Fruit fly (Drosophila melanogaster): ENCODE data around the gene CG43924.

DNA sequence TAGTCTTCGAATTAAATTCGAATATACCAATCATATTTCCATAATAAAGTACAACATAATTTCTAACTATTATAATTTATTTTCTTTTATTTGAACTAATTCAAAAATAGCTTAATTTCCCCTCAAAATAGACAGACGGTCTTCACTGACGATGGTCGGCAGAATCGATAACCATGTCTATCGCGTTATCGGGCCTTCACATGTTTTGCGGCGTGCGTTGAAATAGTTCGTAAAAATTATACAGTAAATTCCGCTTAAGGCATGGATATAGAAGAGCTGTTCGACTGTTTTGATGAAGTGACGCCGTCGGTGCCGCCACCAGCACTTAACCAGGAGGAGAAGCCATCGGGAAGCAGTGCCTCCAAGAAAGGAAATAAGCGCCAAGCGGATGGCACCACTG is 41.2 kb upstream of the CG43924 start, which contains the start of gene Mtr4:
- no peak for TF ChIP-seq CG14655 (GFP tag; optimal IDR thresholded peaks at IDR 0.05)
- no peak for TF ChIP-seq Pif1B (GFP tag; optimal IDR thresholded peaks at IDR 0.05)
- TF ChIP-seq CG4496 (GFP tag; IDR thresholded peaks at IDR 0.05), result no peak
- no peak for TF ChIP-seq EcR (GFP tag; optimal IDR thresholded peaks at IDR 0.05)
- TF ChIP-seq CG9948 (tag; optimal IDR thresholded peaks at IDR 0.05), result no peak
- no peak for TF ChIP-seq fd96Ca (GFP tag; IDR thresholded peaks at IDR 0.05)
- TF ChIP-seq CG15710 (tag; optimal IDR thresholded peaks at IDR 0.05), result no peak
